Fruit fly (Drosophila melanogaster): ENCODE results near the gene D2hgdh.
A peak's percentile ranks its signal among the peaks of the same experiment; 100 is the strongest.

The D2hgdh gene

DNA sequence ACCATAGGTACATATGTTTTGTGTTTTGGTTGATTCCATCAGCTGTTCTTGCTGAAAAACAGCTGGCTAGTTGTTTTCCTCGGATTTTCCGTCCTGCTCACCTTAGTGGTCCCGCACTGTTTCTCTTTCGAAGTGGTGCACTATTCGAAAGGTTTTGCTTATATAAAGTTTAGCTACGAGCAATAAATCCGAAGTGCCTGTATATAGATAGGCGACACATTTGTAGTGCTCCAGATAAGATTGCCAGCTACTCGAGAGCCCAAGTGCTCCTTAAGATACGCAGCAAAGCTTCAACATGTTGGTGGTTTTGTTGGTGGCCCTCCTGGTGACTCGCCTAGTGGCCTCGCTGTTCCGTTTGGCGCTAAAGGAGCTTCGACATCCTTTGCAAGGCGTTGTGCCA lies 37.5 kb downstream of the D2hgdh start, which contains the start of gene Cyp4ae1:
TSS of gene Cyp4ae1 (plus strand) at position 206 of the 400 bp plus-strand sequence.
- TF ChIP-seq sug (tag; optimal IDR thresholded peaks at IDR 0.05) (peak; percentile 52), exex (tag; optimal IDR thresholded peaks at IDR 0.05) (peak; percentile 47), Pdp1 (GFP tag; optimal IDR thresholded peaks at IDR 0.05) (peak in 1 of 2 experiments; percentile 92), CoRest (tag; optimal IDR thresholded peaks at IDR 0.05) (no peak), crp (GFP tag; optimal IDR thresholded peaks at IDR 0.05) (peak in 1 of 2 experiments; percentile 76), HLHmδ (GFP tag; optimal IDR thresholded peaks at IDR 0.05) (no peak), CG34376 (GFP tag; optimal IDR thresholded peaks at IDR 0.05) (peak; percentile 27), mirr (GFP tag; optimal IDR thresholded peaks at IDR 0.05) (peak; percentile 3)

DNA sequence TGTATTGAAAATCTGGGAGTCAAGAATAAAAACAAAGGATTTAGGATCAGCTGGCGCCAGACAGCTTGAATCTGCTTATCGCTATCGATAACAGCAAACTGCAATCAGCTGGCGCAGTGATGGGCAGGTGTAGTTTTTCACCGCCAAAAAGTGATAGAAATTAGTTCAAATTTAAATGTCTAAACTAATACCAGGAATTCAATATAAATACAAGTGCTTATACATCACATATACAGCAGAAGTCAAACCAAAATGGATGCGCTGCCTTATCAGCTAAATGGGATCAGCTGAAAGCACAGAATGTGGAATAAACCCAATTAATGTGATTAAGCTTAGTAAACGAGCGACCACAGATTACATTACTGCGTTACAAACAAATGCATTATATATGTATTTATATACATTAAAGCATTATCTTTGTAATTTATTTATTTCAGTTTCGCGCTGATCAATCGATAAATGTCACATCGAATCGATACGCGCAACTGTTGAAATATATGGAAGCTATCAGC lies 39.5 kb downstream of the D2hgdh start, which contains the start of gene pn:
TSS of gene pn (plus strand) at position 462 of the 512 bp plus-strand sequence.
- peak; percentile 60; the same call in 2 of the 3 replicates for TF ChIP-seq HLH4C (GFP tag; IDR thresholded peaks at IDR 0.05; ENCODE audit: partially characterized antibody)
- peak; percentile 55 to 83 for TF ChIP-seq crp (GFP tag; optimal IDR thresholded peaks at IDR 0.05)
- no peak for TF ChIP-seq jigr1 (GFP tag; IDR thresholded peaks at IDR 0.05)
- TF ChIP-seq Dbx (GFP tag; IDR thresholded peaks at IDR 0.05) = no peak
- 0 out of 3 replicates have a peak, but pooled peaks have one; percentile 39 for TF ChIP-seq CG16813 (GFP tag; IDR thresholded peaks at IDR 0.05; ENCODE audit: partially characterized antibody)
- TF ChIP-seq CG6272 (GFP tag; IDR thresholded peaks at IDR 0.05) = no peak
- 0 out of 4 replicates have a peak, but pooled peaks have one; percentile 22 for TF ChIP-seq chinmo (GFP tag; IDR thresholded peaks at IDR 0.05; ENCODE audit: partially characterized antibody)
- 0 out of 3 replicates have a peak, but pooled peaks have one; percentile 44 for TF ChIP-seq CG14860 (GFP tag; IDR thresholded peaks at IDR 0.05; ENCODE audit: partially characterized antibody)
- no peak for TF ChIP-seq CG3847 (GFP tag; IDR thresholded peaks at IDR 0.05)
- TF ChIP-seq tap (tag; optimal IDR thresholded peaks at IDR 0.05) = no peak
- TF ChIP-seq trem (tag; optimal IDR thresholded peaks at IDR 0.05) = peak; percentile 0
- TF ChIP-seq ato (GFP tag; IDR thresholded peaks at IDR 0.05; ENCODE audit: partially characterized antibody) = 0 out of 2 replicates have a peak, but pooled peaks have one; percentile 27
- peak; percentile 33; the same call in 1 of the 2 replicates for TF ChIP-seq MBD-R2 (GFP tag; IDR thresholded peaks at IDR 0.05)
- TF ChIP-seq Dp (GFP tag; optimal IDR thresholded peaks at IDR 0.05) = peak; percentile 71
- TF ChIP-seq hbn (GFP tag; IDR thresholded peaks at IDR 0.05; ENCODE audit: partially characterized antibody) = peak; percentile 39; the same call in 1 of the 2 replicates
- TF ChIP-seq onecut (GFP tag; IDR thresholded peaks at IDR 0.05) = peak; percentile 6; the same call in 1 of the 2 replicates
- peak; percentile 8 for TF ChIP-seq phol (tag; optimal IDR thresholded peaks at IDR 0.05)
- TF ChIP-seq amos (GFP tag; IDR thresholded peaks at IDR 0.05; ENCODE audit: partially characterized antibody) = peak; percentile 20; the same call in 1 of the 2 replicates
- TF ChIP-seq CG17186 (GFP tag; optimal IDR thresholded peaks at IDR 0.05) = peak; percentile 37
- TF ChIP-seq Hsf (GFP tag; optimal IDR thresholded peaks at IDR 0.05) = no peak
- 0 out of 3 replicates have a peak, but pooled peaks have one; percentile 17 for TF ChIP-seq zen2 (GFP tag; IDR thresholded peaks at IDR 0.05; ENCODE audit: partially characterized antibody)
- TF ChIP-seq Sry-β (GFP tag; optimal IDR thresholded peaks at IDR 0.05) = peak; percentile 80
- no peak for TF ChIP-seq CG10366 (GFP tag; IDR thresholded peaks at IDR 0.05)
- peak; percentile 80 for TF ChIP-seq E2f2 (GFP tag; IDR thresholded peaks at IDR 0.05)
- TF ChIP-seq Dref (GFP tag; IDR thresholded peaks at IDR 0.05) = peak; percentile 62
- TF ChIP-seq klu (GFP tag; IDR thresholded peaks at IDR 0.05) = no peak
- TF ChIP-seq CG17612 (GFP tag; IDR thresholded peaks at IDR 0.05) = no peak
- peak; percentile 19 for TF ChIP-seq CG14710 (tag; optimal IDR thresholded peaks at IDR 0.05)
- no peak for TF ChIP-seq esg (GFP tag; conservative IDR thresholded peaks at IDR 0.05)
- no peak for TF ChIP-seq CG32767 (GFP tag; IDR thresholded peaks at IDR 0.05)
- TF ChIP-seq HmgZ (tag; optimal IDR thresholded peaks at IDR 0.05) = no peak
- no peak for TF ChIP-seq pfk (GFP tag; optimal IDR thresholded peaks at IDR 0.05)
- TF ChIP-seq Dll (GFP tag; IDR thresholded peaks at IDR 0.05; ENCODE audit: partially characterized antibody) = peak; percentile 55; the same call in 2 of the 4 replicates
- peak; percentile 34; the same call in 1 of the 2 replicates for TF ChIP-seq nerfin-2 (GFP tag; IDR thresholded peaks at IDR 0.05; ENCODE audit: partially characterized antibody)
- TF ChIP-seq Opbp (GFP tag; IDR thresholded peaks at IDR 0.05; ENCODE audit: partially characterized antibody) = no peak
- TF ChIP-seq CG8359 (GFP tag; optimal IDR thresholded peaks at IDR 0.05; ENCODE audit: borderline replicate concordance) = no peak
- no peak for TF ChIP-seq Hr78 (GFP tag; optimal IDR thresholded peaks at IDR 0.05)
- TF ChIP-seq Poxn (GFP tag; IDR thresholded peaks at IDR 0.05) = no peak
